Fruit fly (Drosophila melanogaster) whole organism, embryonic: Measurements from ENCODE around the gene Ir87a.
A peak's percentile ranks its signal among the peaks of the same experiment; 100 is the strongest.

Experiments
- Abd-B ChIP-seq: fragments of 200-800 bp; sonication (Bioruptor generic); optimal IDR thresholded peaks from 2 replicates; lab custom pipeline; 2018; ENCODE audit warnings: missing biosample characterization, mild to moderate bottlenecking, missing genetic modification characterization, moderate library complexity
- Ada2b ChIP-seq: fragments of 200-800 bp; sonication (Bioruptor generic); IDR thresholded peaks from 2 replicates; pipeline ENCODE4 v1.3.6; 2022; ENCODE audit warnings: missing biosample characterization, missing genetic modification characterization
- Adf1 ChIP-seq: fragments of 200-800 bp; sonication (Bioruptor generic); IDR thresholded peaks from 2 replicates; pipeline ENCODE4 v1.3.6; 2022; ENCODE audit warnings: missing biosample characterization, missing genetic modification characterization
- Aef1 ChIP-seq: fragments of 200-800 bp; sonication (Bioruptor generic); IDR thresholded peaks from 3 replicates; pipeline ENCODE4 v1.3.6; 2022; ENCODE audit warnings: missing biosample characterization, missing genetic modification characterization
- BtbVII ChIP-seq: fragments of 200-800 bp; sonication (Bioruptor generic); optimal IDR thresholded peaks from 3 replicates; lab custom pipeline; 2017; ENCODE audit warnings: missing biosample characterization, mild to moderate bottlenecking, missing genetic modification characterization
- CG10147 ChIP-seq: fragments of 200-800 bp; sonication (Bioruptor generic); optimal IDR thresholded peaks from 2 replicates; lab custom pipeline; 2019; ENCODE audit warnings: missing biosample characterization, mild to moderate bottlenecking, missing genetic modification characterization, moderate library complexity
- CG10366 ChIP-seq: fragments of 200-800 bp; sonication (Bioruptor generic); IDR thresholded peaks from 2 replicates; pipeline ENCODE4 v1.3.6; 2022; ENCODE audit warnings: missing biosample characterization, missing genetic modification characterization
- CG11247 ChIP-seq: fragments of 200-800 bp; sonication (Bioruptor generic); IDR thresholded peaks from 2 replicates; pipeline ENCODE4 v1.3.6; 2022; ENCODE audit warnings: missing biosample characterization, missing genetic modification characterization
- CG12219 ChIP-seq: fragments of 200-800 bp; sonication (Bioruptor generic); optimal IDR thresholded peaks from 3 replicates; lab custom pipeline; 2018; ENCODE audit warnings: missing biosample characterization, mild to moderate bottlenecking, missing genetic modification characterization
- CG12236 ChIP-seq: fragments of 200-800 bp; sonication (Bioruptor generic); optimal IDR thresholded peaks from 2 replicates; lab custom pipeline; 2016; ENCODE audit warnings: missing biosample characterization, missing genetic modification characterization
- CG12391 ChIP-seq: fragments of 200-800 bp; sonication (Bioruptor generic); optimal IDR thresholded peaks from 3 replicates; lab custom pipeline; 2018; ENCODE audit warnings: missing biosample characterization, mild to moderate bottlenecking, missing genetic modification characterization, moderate library complexity
- CG13424 ChIP-seq: fragments of 200-800 bp; sonication (Bioruptor generic); optimal IDR thresholded peaks from 2 replicates; lab custom pipeline; 2019; ENCODE audit warnings: missing biosample characterization, mild to moderate bottlenecking, missing genetic modification characterization, moderate library complexity
- CG14050 ChIP-seq: fragments of 200-800 bp; sonication (Bioruptor generic); IDR thresholded peaks from 3 replicates; pipeline ENCODE4 v1.3.6; 2022; ENCODE audit warnings: missing biosample characterization, missing genetic modification characterization
- CG15696 ChIP-seq: fragments of 200-800 bp; sonication (Bioruptor generic); optimal IDR thresholded peaks from 2 replicates; lab custom pipeline; 2019; ENCODE audit warnings: missing biosample characterization, mild to moderate bottlenecking, missing genetic modification characterization, moderate library complexity
- CG1602 ChIP-seq: fragments of 200-800 bp; sonication (Bioruptor generic); optimal IDR thresholded peaks from 3 replicates; lab custom pipeline; 2016; ENCODE audit warnings: missing biosample characterization, missing genetic modification characterization
- CG17385 ChIP-seq: fragments of 200-800 bp; sonication (Bioruptor generic); optimal IDR thresholded peaks from 3 replicates; lab custom pipeline; 2018; ENCODE audit warnings: missing biosample characterization, mild to moderate bottlenecking, missing genetic modification characterization
- CG2712 ChIP-seq: fragments of 200-800 bp; optimal IDR thresholded peaks from 3 replicates; lab custom pipeline; 2019; ENCODE audit warnings: missing biosample characterization, mild to moderate bottlenecking, missing genetic modification characterization, moderate library complexity
- CG2889 ChIP-seq: fragments of 200-800 bp; sonication (Bioruptor generic); IDR thresholded peaks from 3 replicates; pipeline ENCODE4 v1.3.6; 2022; ENCODE audit warnings: missing biosample characterization, missing genetic modification characterization
- CG42726 ChIP-seq: fragments of 200-800 bp; sonication (Bioruptor generic); IDR thresholded peaks from 2 replicates; pipeline ENCODE4 v1.3.6; 2022; ENCODE audit warnings: missing biosample characterization, missing genetic modification characterization; ENCODE audit not compliant: partially characterized antibody
- CG4424 ChIP-seq: fragments of 200-800 bp; sonication (Bioruptor generic); optimal IDR thresholded peaks from 3 replicates; lab custom pipeline; 2016; ENCODE audit warnings: missing biosample characterization, missing genetic modification characterization
- CG4730 ChIP-seq: fragments of 200-800 bp; sonication (Bioruptor generic); IDR thresholded peaks from 2 replicates; pipeline ENCODE4 v1.3.6; 2022; ENCODE audit warnings: missing biosample characterization, missing genetic modification characterization
- CG6254 ChIP-seq: fragments of 200-800 bp; sonication (Bioruptor generic); optimal IDR thresholded peaks from 3 replicates; lab custom pipeline; 2017; ENCODE audit warnings: mild to moderate bottlenecking, missing biosample characterization, missing genetic modification reagents, missing genetic modification characterization
- CG7372 ChIP-seq: fragments of 200-800 bp; sonication (Bioruptor generic); IDR thresholded peaks from 2 replicates; pipeline ENCODE4 v1.3.6; 2022; ENCODE audit warnings: missing biosample characterization, missing genetic modification characterization
- CG9817 ChIP-seq: fragments of 200-800 bp; sonication (Bioruptor generic); optimal IDR thresholded peaks from 2 replicates; lab custom pipeline; 2018; ENCODE audit warnings: missing biosample characterization, mild to moderate bottlenecking, missing genetic modification characterization, moderate library complexity
- CG9876 ChIP-seq: fragments of 200-800 bp; sonication (Bioruptor generic); optimal IDR thresholded peaks from 2 replicates; lab custom pipeline; 2016; ENCODE audit warnings: missing biosample characterization, missing genetic modification characterization
- CrebB ChIP-seq: fragments of 200-800 bp; sonication (Bioruptor generic); optimal IDR thresholded peaks from 3 replicates; lab custom pipeline; 2018; ENCODE audit warnings: missing biosample characterization, mild to moderate bottlenecking, missing genetic modification characterization
- Doc2 ChIP-seq: fragments of 200-800 bp; sonication (Bioruptor generic); IDR thresholded peaks from 2 replicates; pipeline ENCODE4 v1.3.6; 2022; ENCODE audit warnings: missing biosample characterization, missing genetic modification characterization
- Drgx ChIP-seq: fragments of 200-800 bp; sonication (Bioruptor generic); IDR thresholded peaks from 2 replicates; pipeline ENCODE4 v1.3.6; 2022; ENCODE audit warnings: missing biosample characterization, missing genetic modification characterization
- Elba2 ChIP-seq: fragments of 200-800 bp; sonication (Bioruptor generic); optimal IDR thresholded peaks from 3 replicates; lab custom pipeline; 2016; ENCODE audit warnings: missing biosample characterization, missing genetic modification characterization
- GATAe ChIP-seq: fragments of 200-800 bp; sonication (Bioruptor generic); conservative IDR thresholded peaks from 2 replicates; pipeline ENCODE4 v1.3.6; 2022; ENCODE audit warnings: missing biosample characterization, missing genetic modification characterization
- Gug ChIP-seq: fragments of 200-800 bp; sonication (Bioruptor generic); IDR thresholded peaks from 4 replicates; pipeline ENCODE4 v1.3.6; 2022; ENCODE audit warnings: missing biosample characterization, missing genetic modification characterization
- HLH54F ChIP-seq: fragments of 200-800 bp; sonication (Bioruptor generic); optimal IDR thresholded peaks from 3 replicates; lab custom pipeline; 2016; ENCODE audit warnings: missing biosample characterization, missing genetic modification characterization
- Hsf ChIP-seq: fragments of 200-800 bp; sonication (Bioruptor generic); optimal IDR thresholded peaks from 3 replicates; lab custom pipeline; 2016; ENCODE audit warnings: missing biosample characterization, missing genetic modification characterization
- Nf-YB ChIP-seq: fragments of 200-800 bp; sonication (Bioruptor generic); optimal IDR thresholded peaks from 3 replicates; lab custom pipeline; 2019; ENCODE audit warnings: missing biosample characterization, mild to moderate bottlenecking, missing genetic modification characterization, moderate library complexity
- Rx ChIP-seq: fragments of 200-800 bp; sonication (Bioruptor generic); IDR thresholded peaks from 2 replicates; pipeline ENCODE4 v1.3.6; 2022; ENCODE audit warnings: missing biosample characterization, missing genetic modification characterization
- TFAM ChIP-seq: fragments of 200-800 bp; sonication (Bioruptor generic); optimal IDR thresholded peaks from 2 replicates; lab custom pipeline; 2017; ENCODE audit warnings: missing biosample characterization, missing genetic modification characterization, inconsistent platforms
- aop ChIP-seq: fragments of 200-800 bp; sonication (Bioruptor generic); IDR thresholded peaks from 2 replicates; pipeline ENCODE4 v1.3.6; 2022; ENCODE audit warnings: missing biosample characterization, missing genetic modification characterization
- bab2 ChIP-seq: fragments of 200-800 bp; sonication (Bioruptor generic); optimal IDR thresholded peaks from 2 replicates; lab custom pipeline; 2016; ENCODE audit warnings: missing biosample characterization, missing genetic modification characterization
- chif ChIP-seq, 2 experiments: fragments of 200-800 bp; sonication (Bioruptor generic); optimal IDR thresholded peaks; 3 replicates each; lab custom pipeline; 2016; ENCODE audit warnings: missing biosample characterization in 2 of 2, missing genetic modification characterization in 2 of 2
- corto ChIP-seq: fragments of 200-800 bp; sonication (Bioruptor generic); optimal IDR thresholded peaks from 2 replicates; lab custom pipeline; 2016; ENCODE audit warnings: missing biosample characterization, mild to moderate bottlenecking, missing genetic modification characterization, moderate library complexity
- fru ChIP-seq: fragments of >200 bp; optimal IDR thresholded peaks from 2 replicates; lab custom pipeline; 2017
- kni ChIP-seq: fragments of 200-800 bp; sonication (Bioruptor generic); optimal IDR thresholded peaks from 3 replicates; lab custom pipeline; 2017; ENCODE audit warnings: mild to moderate bottlenecking, missing biosample characterization, missing genetic modification reagents, missing genetic modification characterization
- lab ChIP-seq: fragments of 200-800 bp; sonication (Bioruptor generic); optimal IDR thresholded peaks from 3 replicates; lab custom pipeline; 2017; ENCODE audit warnings: missing biosample characterization, missing genetic modification characterization, mild to moderate bottlenecking, moderate library complexity, missing genetic modification reagents
- pan ChIP-seq, 4 experiments: fragments of >200 bp in 3 of 4; fragments of 200-800 bp in 1 of 4; sonication (Bioruptor generic) in 1 of 4; optimal IDR thresholded peaks in 3 of 4; IDR thresholded peaks in 1 of 4; 2 replicates each; pipeline versions ENCODE4 v1.3.6 to Lab custom; 2017 to 2022; ENCODE audit warnings: missing biosample characterization in 2 of 4, missing genetic modification characterization in 2 of 4, mixed read lengths in 1 of 4
- prd ChIP-seq, 3 experiments: fragments of >200 bp in 2 of 3; fragments of 200-800 bp in 1 of 3; sonication (Bioruptor generic) in 1 of 3; optimal IDR thresholded peaks in 2 of 3; IDR thresholded peaks in 1 of 3; 2 replicates in 2 of 3; 3 replicates in 1 of 3; pipeline versions ENCODE4 v1.3.6 to Lab custom; 2017 to 2022; ENCODE audit warnings: missing biosample characterization in 1 of 3, missing genetic modification characterization in 1 of 3
- scrt ChIP-seq: fragments of 200-800 bp; sonication (Bioruptor generic); optimal IDR thresholded peaks from 2 replicates; lab custom pipeline; 2018; ENCODE audit warnings: missing biosample characterization, mild to moderate bottlenecking, missing genetic modification characterization, moderate library complexity
- slp2 ChIP-seq: fragments of 200-800 bp; sonication (Bioruptor generic); optimal IDR thresholded peaks from 2 replicates; lab custom pipeline; 2016; ENCODE audit warnings: missing biosample characterization, missing genetic modification characterization
- sr ChIP-seq: fragments of 200-800 bp; sonication (Bioruptor generic); IDR thresholded peaks from 3 replicates; pipeline ENCODE4 v1.3.6; 2022; ENCODE audit warnings: missing biosample characterization, missing genetic modification characterization
- tap ChIP-seq: fragments of 200-800 bp; optimal IDR thresholded peaks from 3 replicates; lab custom pipeline; 2019; ENCODE audit warnings: missing biosample characterization, mild to moderate bottlenecking, missing genetic modification characterization, moderate library complexity
- wor ChIP-seq: fragments of 200-800 bp; sonication (Bioruptor generic); IDR thresholded peaks from 2 replicates; pipeline ENCODE4 v1.3.6; 2022; ENCODE audit warnings: missing biosample characterization, missing genetic modification characterization

The Ir87a gene

dm6 chr3R:13433623-13434022, 13.5 kb downstream of the Ir87a start (continued):
- TF ChIP-seq Doc2 (GFP tag; lab: Robert Waterston, UW) (no peak), GATAe (GFP tag; lab: Robert Waterston, UW) (no peak), CG12236 (peak; percentile 67), CG12219 (GFP tag; lab: Kevin White, UChicago) (peak; percentile 93), TFAM (GFP tag; lab: Kevin White, UChicago) (no peak), CG12391 (tag; lab: Kevin White, UChicago) (peak; percentile 92), Abd-B (GFP tag; lab: Kevin White, UChicago) (peak; percentile 65), CG10366 (GFP tag; lab: Robert Waterston, UW) (peak; percentile 77), Drgx (GFP tag; lab: Robert Waterston, UW) (peak; percentile 82), Elba2 (GFP tag; lab: Kevin White, UChicago) (no peak), CG10147 (GFP tag; lab: Kevin White, UChicago) (peak; percentile 70), CG11247 (peak; percentile 49), chif (GFP tag; optimal IDR thresholded peaks at IDR 0.05; lab: Kevin White, UChicago) (peak; percentile 8 to 51), bab2 (GFP tag; lab: Kevin White, UChicago) (peak; percentile 26), aop (GFP tag; lab: Robert Waterston, UW) (no peak), corto (GFP tag; lab: Kevin White, UChicago) (no peak), tap (tag; lab: Kevin White, UChicago) (peak; percentile 87), CG1602 (GFP tag; lab: Kevin White, UChicago) (peak; percentile 71), Ada2b (GFP tag; lab: Robert Waterston, UW) (peak; percentile 61), CG7372 (GFP tag; lab: Robert Waterston, UW) (0 out of 2 replicates have a peak, but pooled peaks have one; percentile 20), slp2 (GFP tag; lab: Kevin White, UChicago) (no peak), CrebB (tag; lab: Kevin White, UChicago) (peak; percentile 80), CG17385 (GFP tag; lab: Kevin White, UChicago) (peak; percentile 85), Nf-YB (GFP tag; lab: Kevin White, UChicago) (peak; percentile 81), CG15696 (tag; lab: Kevin White, UChicago) (peak; percentile 78), CG6254 (GFP tag; lab: Kevin White, UChicago) (peak; percentile 55), kni (no peak), CG42726 (no peak), lab (GFP tag; lab: Kevin White, UChicago) (peak; percentile 82), CG4424 (GFP tag; lab: Kevin White, UChicago) (peak; percentile 73), pan (optimal IDR thresholded peaks at IDR 0.05; lab: Kevin White, UChicago) (no peak), pan (GFP tag; optimal IDR thresholded peaks at IDR 0.05 in 1 of 2, IDR thresholded peaks at IDR 0.05 in 1 of 2) (peak in 1 of 2 experiments; percentile 76), CG4730 (GFP tag; lab: Robert Waterston, UW) (peak; percentile 55), Adf1 (GFP tag; lab: Robert Waterston, UW) (peak; percentile 39), CG2712 (tag; lab: Kevin White, UChicago) (peak; percentile 85), CG14050 (GFP tag; lab: Robert Waterston, UW) (peak; percentile 85), CG2889 (GFP tag; lab: Robert Waterston, UW) (peak; percentile 77; the same call in 2 of the 3 replicates), CG9876 (GFP tag; lab: Kevin White, UChicago) (no peak), wor (peak; percentile 55), Gug (no peak), fru (no peak), Rx (GFP tag; lab: Robert Waterston, UW) (no peak), Aef1 (GFP tag; lab: Robert Waterston, UW) (peak; percentile 11; the same call in 1 of the 3 replicates), prd (optimal IDR thresholded peaks at IDR 0.05; lab: Kevin White, UChicago) (no peak), prd (GFP tag; IDR thresholded peaks at IDR 0.05; lab: Robert Waterston, UW) (peak; percentile 62), CG13424 (peak; percentile 93), sr (GFP tag; lab: Robert Waterston, UW) (0 out of 3 replicates have a peak, but pooled peaks have one; percentile 7), Hsf (peak; percentile 84), scrt (peak; percentile 38), BtbVII (GFP tag; lab: Kevin White, UChicago) (peak; percentile 60), HLH54F (GFP tag; lab: Kevin White, UChicago) (peak; percentile 51), CG9817 (tag; lab: Kevin White, UChicago) (peak; percentile 76)
